Worm (Caenorhabditis elegans) whole organism, early embryonic: ENCODE data around the gene E04F6.6.

ENCODE experiments used
- B0310.2 ChIP-seq: sonication (generic microtip); optimal IDR thresholded peaks from 2 replicates; lab custom pipeline; 2016; ENCODE audit warnings: mild to moderate bottlenecking, missing genetic modification characterization, missing compliant biosample characterization
- aly-1 ChIP-seq: sonication (generic microtip); optimal IDR thresholded peaks from 2 replicates; lab custom pipeline; 2016; ENCODE audit warnings: missing genetic modification characterization, missing compliant biosample characterization
- ama-1 ChIP-seq: fragments of 150-350 bp; optimal IDR thresholded peaks from 2 replicates; lab custom pipeline; 2014
- ceh-13 ChIP-seq: fragments of 200-800 bp; sonication (Bioruptor generic); optimal IDR thresholded peaks from 2 replicates; lab custom pipeline; 2018; ENCODE audit warnings: mild to moderate bottlenecking, missing genetic modification characterization, missing compliant biosample characterization
- ets-7 ChIP-seq: sonication (generic microtip); optimal IDR thresholded peaks from 2 replicates; lab custom pipeline; 2016; ENCODE audit warnings: missing genotype, missing genetic modification characterization, missing compliant biosample characterization
- flt-1 ChIP-seq: fragments of 200-800 bp; sonication (Bioruptor generic); IDR thresholded peaks from 2 replicates; pipeline ENCODE4 v1.3.6; 2022; ENCODE audit warnings: missing genetic modification characterization, missing compliant biosample characterization
- hmbx-1 ChIP-seq: sonication (generic microtip); optimal IDR thresholded peaks from 2 replicates; lab custom pipeline; 2016; ENCODE audit warnings: mild to moderate bottlenecking, missing genetic modification characterization, missing compliant biosample characterization
- hmg-4 ChIP-seq: fragments of 200-800 bp; sonication (Bioruptor generic); optimal IDR thresholded peaks from 2 replicates; lab custom pipeline; 2018; ENCODE audit warnings: mild to moderate bottlenecking, missing genetic modification characterization, missing compliant biosample characterization
- pes-1 ChIP-seq: fragments of 200-800 bp; sonication (Bioruptor generic); IDR thresholded peaks from 2 replicates; pipeline ENCODE4 v1.3.6; 2022; ENCODE audit warnings: missing genetic modification reagents, missing genetic modification characterization, missing compliant biosample characterization
- sea-1 ChIP-seq: fragments of 200-800 bp; sonication (Bioruptor generic); conservative IDR thresholded peaks from 2 replicates; pipeline ENCODE4 v1.3.6; 2022; ENCODE audit warnings: missing genetic modification characterization, missing compliant biosample characterization
- tbx-11 ChIP-seq: fragments of 200-800 bp; sonication (Bioruptor generic); IDR thresholded peaks from 2 replicates; pipeline ENCODE4 v1.3.6; 2022; ENCODE audit warnings: missing genetic modification characterization, missing compliant biosample characterization
- tbx-37 ChIP-seq: fragments of 200-800 bp; sonication (Bioruptor generic); conservative IDR thresholded peaks from 2 replicates; pipeline ENCODE4 v1.3.6; 2022; ENCODE audit warnings: missing genetic modification reagents, missing genetic modification characterization, missing compliant biosample characterization
- tra-4 ChIP-seq: sonication (generic microtip); optimal IDR thresholded peaks from 2 replicates; lab custom pipeline; 2017; ENCODE audit warnings: missing genetic modification characterization, missing compliant biosample characterization

DNA sequence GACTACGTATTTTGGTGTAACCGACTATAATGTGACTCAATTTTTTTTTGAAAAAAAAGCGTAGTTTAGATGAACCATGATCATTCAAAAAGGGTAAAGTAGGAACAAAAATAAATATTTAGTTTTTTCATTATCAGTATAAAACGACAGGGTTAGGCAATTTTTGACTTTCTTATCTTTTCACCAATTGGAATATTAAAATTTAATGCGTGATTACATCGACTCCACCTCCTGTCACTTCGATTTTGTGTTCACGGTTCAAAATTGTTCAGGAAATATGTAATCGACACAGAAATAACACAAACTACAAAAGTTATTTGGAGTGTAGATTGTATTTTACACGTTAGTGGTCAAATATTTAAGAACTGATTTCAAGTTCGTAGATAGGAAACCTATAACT is 32.6 kb downstream of the E04F6.6 start:
- TF ChIP-seq hmg-4 (no peak), flt-1 (no peak), sea-1 (no peak), tra-4 (tag; lab: Kevin White, UChicago) (no peak), ama-1 (lab: Kevin White, UChicago) (no peak), aly-1 (tag; lab: Kevin White, UChicago) (no peak), tbx-11 (GFP tag; lab: Robert Waterston, UW) (no peak), ceh-13 (GFP tag; lab: Kevin White, UChicago) (no peak), tbx-37 (GFP tag; lab: Robert Waterston, UW) (no peak), ets-7 (tag; lab: Kevin White, UChicago) (no peak), hmbx-1 (tag; lab: Kevin White, UChicago) (no peak), pes-1 (GFP tag; lab: Robert Waterston, UW) (no peak), B0310.2 (tag; lab: Kevin White, UChicago) (no peak)
